Fruit fly (Drosophila melanogaster) whole organism, embryonic: ENCODE data around the gene CG43731.

Experiments
- CG10209 ChIP-seq: fragments of 200-800 bp; sonication (Bioruptor generic); optimal IDR thresholded peaks from 3 replicates; lab custom pipeline; 2017; ENCODE audit warnings: missing biosample characterization, mild to moderate bottlenecking, missing genetic modification characterization, missing genetic modification reagents
- CG10431 ChIP-seq: fragments of 200-800 bp; sonication (Bioruptor generic); optimal IDR thresholded peaks from 3 replicates; lab custom pipeline; 2018; ENCODE audit warnings: missing biosample characterization, mild to moderate bottlenecking, missing genetic modification characterization
- CG10959 ChIP-seq: fragments of 200-800 bp; sonication (Bioruptor generic); IDR thresholded peaks from 2 replicates; pipeline ENCODE4 v1.3.6; 2022; ENCODE audit warnings: missing biosample characterization, missing genetic modification characterization
- CG11504 ChIP-seq: fragments of 200-800 bp; sonication (Bioruptor generic); optimal IDR thresholded peaks from 3 replicates; lab custom pipeline; 2019; ENCODE audit warnings: missing biosample characterization, mild to moderate bottlenecking, missing genetic modification characterization, moderate library complexity
- CG12104 ChIP-seq: fragments of 200-800 bp; sonication (Bioruptor generic); optimal IDR thresholded peaks from 3 replicates; lab custom pipeline; 2016; ENCODE audit warnings: missing biosample characterization, missing genetic modification characterization
- CG12236 ChIP-seq: fragments of 200-800 bp; sonication (Bioruptor generic); optimal IDR thresholded peaks from 2 replicates; lab custom pipeline; 2016; ENCODE audit warnings: missing biosample characterization, missing genetic modification characterization
- CG13123 ChIP-seq: fragments of 200-800 bp; sonication (Bioruptor generic); optimal IDR thresholded peaks from 2 replicates; lab custom pipeline; 2016; ENCODE audit warnings: missing biosample characterization, missing genetic modification characterization
- CG16813 ChIP-seq: fragments of 200-800 bp; sonication (Bioruptor generic); IDR thresholded peaks from 3 replicates; pipeline ENCODE4 v1.3.6; 2022; ENCODE audit warnings: missing biosample characterization, missing genetic modification characterization; ENCODE audit not compliant: partially characterized antibody
- CG18262 ChIP-seq: fragments of 200-800 bp; optimal IDR thresholded peaks from 3 replicates; lab custom pipeline; 2019; ENCODE audit warnings: missing biosample characterization, mild to moderate bottlenecking, missing genetic modification characterization, moderate library complexity
- CG18764 ChIP-seq: fragments of 200-800 bp; sonication (Bioruptor generic); optimal IDR thresholded peaks from 3 replicates; lab custom pipeline; 2016; ENCODE audit warnings: missing biosample characterization, missing genetic modification characterization
- CG2202 ChIP-seq: fragments of 200-800 bp; sonication (Bioruptor generic); optimal IDR thresholded peaks from 2 replicates; lab custom pipeline; 2018; ENCODE audit warnings: missing biosample characterization, mild to moderate bottlenecking, missing genetic modification characterization
- CG2875 ChIP-seq: fragments of 200-800 bp; sonication (Bioruptor generic); optimal IDR thresholded peaks from 2 replicates; lab custom pipeline; 2017; ENCODE audit warnings: missing biosample characterization, mild to moderate bottlenecking, missing genetic modification characterization, missing genetic modification reagents
- CG30431 ChIP-seq: fragments of 200-800 bp; sonication (Bioruptor generic); optimal IDR thresholded peaks from 2 replicates; lab custom pipeline; 2017; ENCODE audit warnings: missing biosample characterization, missing genetic modification characterization
- CG31365 ChIP-seq: fragments of 200-800 bp; sonication (Bioruptor generic); optimal IDR thresholded peaks from 2 replicates; lab custom pipeline; 2018; ENCODE audit warnings: missing biosample characterization, mild to moderate bottlenecking, missing genetic modification characterization
- CG31441 ChIP-seq: fragments of 200-800 bp; sonication (Bioruptor generic); IDR thresholded peaks from 2 replicates; pipeline ENCODE4 v1.3.6; 2022; ENCODE audit warnings: missing biosample characterization, missing genetic modification characterization
- CG32532 ChIP-seq: fragments of 200-800 bp; sonication (Bioruptor generic); IDR thresholded peaks from 2 replicates; pipeline ENCODE4 v1.3.6; 2022; ENCODE audit warnings: missing biosample characterization, missing genetic modification characterization
- CG3407 ChIP-seq: fragments of 200-800 bp; sonication (Bioruptor generic); optimal IDR thresholded peaks from 2 replicates; lab custom pipeline; 2018; ENCODE audit warnings: missing biosample characterization, mild to moderate bottlenecking, missing genetic modification characterization
- CG3847 ChIP-seq: fragments of 200-800 bp; sonication (Bioruptor generic); IDR thresholded peaks from 2 replicates; pipeline ENCODE4 v1.3.6; 2022; ENCODE audit warnings: missing biosample characterization, missing genetic modification characterization
- CG6689 ChIP-seq: fragments of 200-800 bp; sonication (Bioruptor generic); IDR thresholded peaks from 2 replicates; pipeline ENCODE4 v1.3.6; 2022; ENCODE audit warnings: missing biosample characterization, missing genetic modification characterization
- CG6854 ChIP-seq: fragments of 200-800 bp; sonication (Bioruptor generic); optimal IDR thresholded peaks from 3 replicates; lab custom pipeline; 2017; ENCODE audit warnings: missing biosample characterization, mild to moderate bottlenecking, missing genetic modification characterization
- CG7839 ChIP-seq: fragments of 200-800 bp; sonication (Bioruptor generic); optimal IDR thresholded peaks from 3 replicates; lab custom pipeline; 2018; ENCODE audit warnings: missing biosample characterization, mild to moderate bottlenecking, missing genetic modification characterization, moderate library complexity
- CG8765 ChIP-seq: fragments of 200-800 bp; sonication (Bioruptor generic); IDR thresholded peaks from 2 replicates; pipeline ENCODE4 v1.3.6; 2022; ENCODE audit warnings: missing biosample characterization, missing genetic modification characterization
- CG8924 ChIP-seq: fragments of 200-800 bp; optimal IDR thresholded peaks from 3 replicates; lab custom pipeline; 2019; ENCODE audit warnings: missing biosample characterization, mild to moderate bottlenecking, missing genetic modification characterization, moderate library complexity
- Camta ChIP-seq: fragments of 200-800 bp; sonication (Bioruptor generic); optimal IDR thresholded peaks from 2 replicates; lab custom pipeline; 2016; ENCODE audit warnings: missing biosample characterization, missing genetic modification characterization
- D19B ChIP-seq: fragments of 200-800 bp; sonication (Bioruptor generic); optimal IDR thresholded peaks from 2 replicates; lab custom pipeline; 2017; ENCODE audit warnings: missing biosample characterization, mild to moderate bottlenecking, missing genetic modification characterization
- Ets65A ChIP-seq: fragments of 200-800 bp; sonication (Bioruptor generic); peaks from one replicate; lab custom pipeline; 2016; ENCODE audit warnings: missing biosample characterization, missing genetic modification characterization
- MESR4 ChIP-seq: fragments of 200-800 bp; sonication (Bioruptor generic); optimal IDR thresholded peaks from 2 replicates; lab custom pipeline; 2018; ENCODE audit warnings: missing biosample characterization, mild to moderate bottlenecking, missing genetic modification characterization, moderate library complexity
- Pdp1 ChIP-seq, 2 experiments: fragments of 200-800 bp; sonication (Bioruptor generic); optimal IDR thresholded peaks; 3 replicates each; lab custom pipeline; 2016; ENCODE audit warnings: missing biosample characterization in 2 of 2, missing genetic modification characterization in 2 of 2, mild to moderate bottlenecking in 1 of 2, moderate library complexity in 1 of 2
- Rfx ChIP-seq: fragments of 200-800 bp; sonication (Bioruptor generic); IDR thresholded peaks from 2 replicates; pipeline ENCODE4 v1.3.6; 2022; ENCODE audit warnings: missing biosample characterization, missing genetic modification characterization
- Spps ChIP-seq: fragments of 200-800 bp; sonication (Bioruptor generic); optimal IDR thresholded peaks from 2 replicates; lab custom pipeline; 2018; ENCODE audit warnings: missing biosample characterization, mild to moderate bottlenecking, missing genetic modification characterization
- Ssrp ChIP-seq: fragments of 200-800 bp; sonication (Bioruptor generic); optimal IDR thresholded peaks from 2 replicates; lab custom pipeline; 2018; ENCODE audit warnings: missing biosample characterization, mild to moderate bottlenecking, missing genetic modification characterization, moderate library complexity
- Vsx1 ChIP-seq: fragments of 200-800 bp; sonication (Bioruptor generic); optimal IDR thresholded peaks from 2 replicates; lab custom pipeline; 2017; ENCODE audit warnings: missing biosample characterization, mild to moderate bottlenecking, missing genetic modification characterization, missing genetic modification reagents
- az2 ChIP-seq: fragments of 200-800 bp; sonication (Bioruptor generic); optimal IDR thresholded peaks from 3 replicates; lab custom pipeline; 2016; ENCODE audit warnings: missing biosample characterization, missing genetic modification characterization
- bsh ChIP-seq, 2 experiments: fragments of 200-800 bp; sonication (Bioruptor generic); optimal IDR thresholded peaks; 2 replicates each; lab custom pipeline; 2017 to 2018; ENCODE audit warnings: mild to moderate bottlenecking in 2 of 2, missing biosample characterization in 2 of 2, missing genetic modification characterization in 2 of 2, moderate library complexity in 1 of 2
- crp ChIP-seq, 2 experiments: fragments of 200-800 bp; sonication (Bioruptor generic); optimal IDR thresholded peaks; 2 replicates in 1 of 2; 3 replicates in 1 of 2; lab custom pipeline; 2017; ENCODE audit warnings: missing biosample characterization in 2 of 2, missing genetic modification characterization in 2 of 2, mild to moderate bottlenecking in 1 of 2, moderate library complexity in 1 of 2
- gcm ChIP-seq: fragments of 200-800 bp; sonication (Bioruptor generic); optimal IDR thresholded peaks from 2 replicates; lab custom pipeline; 2019; ENCODE audit warnings: missing biosample characterization, mild to moderate bottlenecking, missing genetic modification characterization, moderate library complexity
- gem ChIP-seq: fragments of 200-800 bp; sonication (Bioruptor generic); optimal IDR thresholded peaks from 2 replicates; lab custom pipeline; 2019; ENCODE audit warnings: missing biosample characterization, mild to moderate bottlenecking, missing genetic modification characterization, moderate library complexity
- hth ChIP-seq: fragments of >200 bp; optimal IDR thresholded peaks from 2 replicates; lab custom pipeline; 2017; ENCODE audit warnings: inconsistent platforms
- jumu ChIP-seq: fragments of 200-800 bp; sonication (Bioruptor generic); optimal IDR thresholded peaks from 3 replicates; lab custom pipeline; 2016; ENCODE audit warnings: missing biosample characterization, missing genetic modification characterization
- klu ChIP-seq: fragments of 200-800 bp; sonication (Bioruptor generic); IDR thresholded peaks from 2 replicates; pipeline ENCODE4 v1.3.6; 2022; ENCODE audit warnings: missing biosample characterization, missing genetic modification characterization
- kni ChIP-seq: fragments of 200-800 bp; sonication (Bioruptor generic); optimal IDR thresholded peaks from 3 replicates; lab custom pipeline; 2017; ENCODE audit warnings: mild to moderate bottlenecking, missing biosample characterization, missing genetic modification reagents, missing genetic modification characterization
- nmo ChIP-seq: fragments of 200-800 bp; sonication (Bioruptor generic); optimal IDR thresholded peaks from 2 replicates; lab custom pipeline; 2018; ENCODE audit warnings: missing biosample characterization, mild to moderate bottlenecking, missing genetic modification characterization, moderate library complexity
- nom ChIP-seq: fragments of 200-800 bp; sonication (Bioruptor generic); optimal IDR thresholded peaks from 2 replicates; lab custom pipeline; 2017; ENCODE audit warnings: missing biosample characterization, missing genetic modification characterization, mild to moderate bottlenecking, moderate library complexity, missing genetic modification reagents
- phol ChIP-seq: fragments of 200-800 bp; sonication (Bioruptor generic); optimal IDR thresholded peaks from 3 replicates; lab custom pipeline; 2018; ENCODE audit warnings: missing biosample characterization, mild to moderate bottlenecking, missing genetic modification characterization, moderate library complexity
- psq ChIP-seq: fragments of 200-800 bp; sonication (Bioruptor generic); optimal IDR thresholded peaks from 2 replicates; lab custom pipeline; 2017; ENCODE audit warnings: missing biosample characterization, missing genetic modification characterization
- seq ChIP-seq: fragments of 200-800 bp; sonication (Bioruptor generic); IDR thresholded peaks from 2 replicates; pipeline ENCODE4 v1.3.6; 2022; ENCODE audit warnings: missing biosample characterization, missing genetic modification characterization
- sima ChIP-seq: fragments of 200-800 bp; sonication (Bioruptor generic); optimal IDR thresholded peaks from 2 replicates; lab custom pipeline; 2016; ENCODE audit warnings: missing biosample characterization, missing genetic modification characterization
- tap ChIP-seq: fragments of 200-800 bp; optimal IDR thresholded peaks from 3 replicates; lab custom pipeline; 2019; ENCODE audit warnings: missing biosample characterization, mild to moderate bottlenecking, missing genetic modification characterization, moderate library complexity
- tio ChIP-seq: fragments of 200-800 bp; sonication (Bioruptor generic); optimal IDR thresholded peaks from 2 replicates; lab custom pipeline; 2017; ENCODE audit warnings: missing biosample characterization, missing genetic modification characterization, inconsistent platforms
- toy ChIP-seq: fragments of 200-800 bp; sonication (Bioruptor generic); IDR thresholded peaks from 2 replicates; pipeline ENCODE4 v1.3.6; 2022; ENCODE audit warnings: missing biosample characterization, missing genetic modification characterization

CG43731 gene

dm6 chr2L:19136735-19137134 lies 34.9 kb downstream of the CG43731 start (continued):
- TF ChIP-seq CG2875 (GFP tag; lab: Kevin White, UChicago) (peak; percentile 25), CG13123 (GFP tag; lab: Kevin White, UChicago) (no peak), CG3847 (no peak), az2 (GFP tag; lab: Kevin White, UChicago) (peak; percentile 36), crp (GFP tag; optimal IDR thresholded peaks at IDR 0.05; lab: Kevin White, UChicago) (no peak), CG8765 (GFP tag; lab: Robert Waterston, UW) (no peak), nmo (GFP tag; lab: Kevin White, UChicago) (peak; percentile 51), CG6689 (no peak), CG12104 (no peak), CG6854 (GFP tag; lab: Kevin White, UChicago) (no peak), CG31441 (GFP tag; lab: Robert Waterston, UW) (peak; percentile 31; the same call in 1 of the 2 replicates), Rfx (GFP tag; lab: Robert Waterston, UW) (no peak), toy (GFP tag; lab: Robert Waterston, UW) (no peak), psq (peak; percentile 71), CG11504 (peak; percentile 0), Ssrp (tag; lab: Kevin White, UChicago) (peak; percentile 46), tio (GFP tag; lab: Kevin White, UChicago) (peak; percentile 43), klu (GFP tag; lab: Robert Waterston, UW) (no peak), phol (tag; lab: Kevin White, UChicago) (peak; percentile 60), Camta (GFP tag; lab: Kevin White, UChicago) (peak; percentile 8), CG30431 (GFP tag; lab: Kevin White, UChicago) (peak; percentile 30), Ets65A (GFP tag; lab: Kevin White, UChicago) (no peak), tap (tag; lab: Kevin White, UChicago) (no peak), CG16813 (GFP tag; lab: Robert Waterston, UW) (no peak), gcm (GFP tag; lab: Kevin White, UChicago) (peak; percentile 55), sima (GFP tag; lab: Kevin White, UChicago) (no peak), kni (GFP tag; lab: Kevin White, UChicago) (peak; percentile 3), seq (no peak), MESR4 (GFP tag; lab: Kevin White, UChicago) (no peak), CG3407 (GFP tag; lab: Kevin White, UChicago) (peak; percentile 1), Vsx1 (GFP tag; lab: Kevin White, UChicago) (peak; percentile 4), CG18764 (GFP tag; lab: Kevin White, UChicago) (no peak), hth (lab: Kevin White, UChicago) (no peak), gem (tag; lab: Kevin White, UChicago) (peak; percentile 66), CG31365 (tag; lab: Kevin White, UChicago) (no peak), CG8924 (tag; lab: Kevin White, UChicago) (peak; percentile 39), nom (peak; percentile 88), CG10959 (GFP tag; lab: Robert Waterston, UW) (0 out of 2 replicates have a peak, but pooled peaks have one; percentile 31), CG10209 (GFP tag; lab: Kevin White, UChicago) (peak; percentile 33), bsh (GFP tag; optimal IDR thresholded peaks at IDR 0.05; lab: Kevin White, UChicago) (peak; percentile 44 to 88), CG7839 (peak; percentile 21), Pdp1 (GFP tag; optimal IDR thresholded peaks at IDR 0.05; lab: Kevin White, UChicago) (peak in 1 of 2 experiments; percentile 14), Spps (peak; percentile 30), CG32532 (GFP tag; lab: Robert Waterston, UW) (no peak), CG10431 (GFP tag; lab: Kevin White, UChicago) (no peak), CG18262 (tag; lab: Kevin White, UChicago) (peak; percentile 72), CG12236 (no peak), jumu (GFP tag; lab: Kevin White, UChicago) (no peak), CG2202 (tag; lab: Kevin White, UChicago) (peak; percentile 56), D19B (GFP tag; lab: Kevin White, UChicago) (no peak)
